Fruit fly (Drosophila melanogaster): ENCODE results near the gene Task7.

Gene Task7

dm6 chr3R:9422338-9422737, 10.2 kb upstream of the Task7 start:
- TF ChIP-seq Pdp1 (GFP tag; optimal IDR thresholded peaks at IDR 0.05), result peak in 1 of 2 experiments; percentile 64
- TF ChIP-seq CG6791 (GFP tag; IDR thresholded peaks at IDR 0.05; ENCODE audit: partially characterized antibody), result no peak

DNA sequence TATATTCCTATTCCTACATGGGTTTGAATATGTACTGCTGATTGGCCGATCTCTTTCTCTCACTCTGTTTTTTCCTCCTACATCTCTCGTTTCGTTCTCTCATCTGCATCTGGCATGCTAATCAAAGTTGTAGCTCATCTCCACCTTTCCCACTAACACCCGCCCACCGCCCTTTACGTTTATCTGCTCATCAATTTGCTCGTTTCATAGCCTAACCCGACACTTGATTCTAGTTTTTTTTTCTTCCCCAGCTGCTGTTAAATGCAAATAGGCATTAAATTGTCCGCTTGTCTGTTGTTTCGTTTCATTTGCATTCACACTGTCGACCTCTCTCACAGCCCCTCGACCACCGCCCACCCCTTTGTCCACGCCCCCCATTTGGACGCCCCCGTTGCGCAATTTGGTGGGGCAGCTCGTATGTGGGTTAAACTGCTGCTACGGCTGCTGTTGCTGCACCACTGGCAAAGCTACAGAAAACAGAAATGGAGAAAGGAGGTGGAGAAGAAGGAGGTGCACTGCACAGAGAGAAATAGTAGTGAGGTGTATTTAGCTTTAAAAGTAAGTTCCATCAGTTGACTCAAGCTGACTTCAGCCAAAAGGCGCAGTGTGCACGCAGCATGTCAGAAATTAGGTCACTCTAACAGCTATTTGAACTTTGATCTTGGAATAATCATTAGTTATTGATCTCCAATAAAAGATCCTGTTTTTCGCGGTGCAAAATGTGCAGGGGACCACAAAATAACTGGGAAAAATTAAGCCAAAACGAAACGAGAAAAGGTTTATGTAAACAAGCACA, 8.5 kb upstream of the Task7 start:
- TF ChIP-seq abd-A (tag; optimal IDR thresholded peaks at IDR 0.05), result peak; percentile 34
- peak; percentile 14 for TF ChIP-seq CG10979 (tag; optimal IDR thresholded peaks at IDR 0.05)
- TF ChIP-seq Adf1 (GFP tag; IDR thresholded peaks at IDR 0.05), result no peak
- TF ChIP-seq Bgb (GFP tag; IDR thresholded peaks at IDR 0.05; ENCODE audit: partially characterized antibody), result 0 out of 2 replicates have a peak, but pooled peaks have one; percentile 15
- TF ChIP-seq lmd (GFP tag; IDR thresholded peaks at IDR 0.05), result peak; percentile 40; the same call in 1 of the 2 replicates
- TF ChIP-seq CG6689 (GFP tag; IDR thresholded peaks at IDR 0.05), result 0 out of 2 replicates have a peak, but pooled peaks have one; percentile 7
- peak; percentile 44 for TF ChIP-seq Sox102F (GFP tag; optimal IDR thresholded peaks at IDR 0.05)
- TF ChIP-seq Blimp-1 (GFP tag; optimal IDR thresholded peaks at IDR 0.05), result peak; percentile 17
- TF ChIP-seq sr (GFP tag; IDR thresholded peaks at IDR 0.05), result peak; percentile 40; the same call in 1 of the 3 replicates
- TF ChIP-seq fd96Cb (tag; optimal IDR thresholded peaks at IDR 0.05), result peak; percentile 14
- peak; percentile 8 for TF ChIP-seq Asciz (GFP tag; optimal IDR thresholded peaks at IDR 0.05)
- TF ChIP-seq btn (GFP tag; optimal IDR thresholded peaks at IDR 0.05), result no peak
- 0 out of 3 replicates have a peak, but pooled peaks have one; percentile 31 for TF ChIP-seq jigr1 (GFP tag; IDR thresholded peaks at IDR 0.05)
- TF ChIP-seq H2.0 (GFP tag; IDR thresholded peaks at IDR 0.05), result no peak
- peak; percentile 26 for TF ChIP-seq gem (tag; optimal IDR thresholded peaks at IDR 0.05)
- TF ChIP-seq CG10147 (GFP tag; optimal IDR thresholded peaks at IDR 0.05), result no peak
- TF ChIP-seq Hr3 (GFP tag; optimal IDR thresholded peaks at IDR 0.05), result no peak
- TF ChIP-seq fru (optimal IDR thresholded peaks at IDR 0.05), result no peak
- TF ChIP-seq CG31441 (GFP tag; IDR thresholded peaks at IDR 0.05), result peak; percentile 41
- TF ChIP-seq CG2678 (tag; optimal IDR thresholded peaks at IDR 0.05), result peak; percentile 21
- TF ChIP-seq z (GFP tag; IDR thresholded peaks at IDR 0.05), result no peak
- TF ChIP-seq CG11504 (tag; optimal IDR thresholded peaks at IDR 0.05), result peak; percentile 43
- no peak for TF ChIP-seq CG13296 (GFP tag; optimal IDR thresholded peaks at IDR 0.05)
- no peak for TF ChIP-seq Dip2 (GFP tag; IDR thresholded peaks at IDR 0.05)
- TF ChIP-seq CG4820 (GFP tag; optimal IDR thresholded peaks at IDR 0.05), result peak; percentile 14
- 0 out of 2 replicates have a peak, but pooled peaks have one; percentile 34 for TF ChIP-seq bowl (GFP tag; IDR thresholded peaks at IDR 0.05)
- TF ChIP-seq CG7839 (tag; optimal IDR thresholded peaks at IDR 0.05), result peak; percentile 4
- peak; percentile 7 to 17 for TF ChIP-seq Trl (optimal IDR thresholded peaks at IDR 0.05)
- no peak for TF ChIP-seq Trl (GFP tag; optimal IDR thresholded peaks at IDR 0.05)
- TF ChIP-seq lov (optimal IDR thresholded peaks at IDR 0.05), result no peak
- TF ChIP-seq lov (GFP tag; IDR thresholded peaks at IDR 0.05), result no peak
- no peak; the same call in 2 of the 3 replicates for TF ChIP-seq so (GFP tag; IDR thresholded peaks at IDR 0.05)
- TF ChIP-seq CG7987 (GFP tag; optimal IDR thresholded peaks at IDR 0.05), result no peak
- TF ChIP-seq Med (GFP tag), result peak; percentile 74
- peak in 1 of 2 experiments; percentile 17 for TF ChIP-seq Pdp1 (GFP tag; optimal IDR thresholded peaks at IDR 0.05)
- no peak for TF ChIP-seq CG12071 (GFP tag; optimal IDR thresholded peaks at IDR 0.05)
- TF ChIP-seq H15 (GFP tag; IDR thresholded peaks at IDR 0.05), result 0 out of 3 replicates have a peak, but pooled peaks have one; percentile 5
- TF ChIP-seq Oli (tag; optimal IDR thresholded peaks at IDR 0.05), result peak; percentile 31
- peak; percentile 49 for TF ChIP-seq CG17359 (tag; optimal IDR thresholded peaks at IDR 0.05)
- TF ChIP-seq Neu2 (GFP tag; optimal IDR thresholded peaks at IDR 0.05; ENCODE audit: borderline replicate concordance), result no peak
- no peak for TF ChIP-seq eyg (GFP tag; optimal IDR thresholded peaks at IDR 0.05)
- no peak for TF ChIP-seq CG34422 (GFP tag; IDR thresholded peaks at IDR 0.05)
- TF ChIP-seq dmrt99B (tag; optimal IDR thresholded peaks at IDR 0.05), result peak; percentile 49
- TF ChIP-seq CG3726 (GFP tag; IDR thresholded peaks at IDR 0.05), result no peak
- TF ChIP-seq Xrp1 (GFP tag; IDR thresholded peaks at IDR 0.05), result peak; percentile 45; the same call in 1 of the 2 replicates
- peak; percentile 27 for TF ChIP-seq phol (tag; optimal IDR thresholded peaks at IDR 0.05)

Measured in whole organism, embryonic.